Worm (Caenorhabditis elegans) whole organism, L1 larva: ENCODE measurements around the gene fipr-5.

ENCODE experiments used
- Y116A8C.19 ChIP-seq: sonication (generic microtip); optimal IDR thresholded peaks from 2 replicates; lab custom pipeline; 2016; ENCODE audit warnings: missing compliant biosample characterization, missing genetic modification characterization, borderline replicate concordance
- aha-1 ChIP-seq: fragments of 150-350 bp; optimal IDR thresholded peaks from 2 replicates; lab custom pipeline; 2014; ENCODE audit warnings: missing biosample characterization, missing genetic modification characterization
- ama-1 ChIP-seq: fragments of 150-350 bp; optimal IDR thresholded peaks from 2 replicates; lab custom pipeline; 2014
- ceh-63 ChIP-seq: fragments of 200-800 bp; sonication (Bioruptor generic); optimal IDR thresholded peaks from 2 replicates; lab custom pipeline; 2018; ENCODE audit warnings: mild to moderate bottlenecking, missing genetic modification characterization, missing compliant biosample characterization
- ceh-8 ChIP-seq: fragments of 200-800 bp; sonication (Bioruptor generic); optimal IDR thresholded peaks from 2 replicates; lab custom pipeline; 2018; ENCODE audit warnings: mild to moderate bottlenecking, missing genetic modification characterization, moderate library complexity, missing compliant biosample characterization
- ceh-82 ChIP-seq, 3 experiments: fragments of 150-350 bp in 1 of 3; sonication (generic microtip) in 2 of 3; optimal IDR thresholded peaks; 2 replicates each; lab custom pipeline; 2014 to 2017; ENCODE audit warnings: missing biosample characterization in 3 of 3, missing genetic modification characterization in 3 of 3
- ceh-88 ChIP-seq: fragments of 200-800 bp; sonication (Bioruptor generic); IDR thresholded peaks from 2 replicates; pipeline ENCODE4 v1.3.6; 2022; ENCODE audit warnings: missing genetic modification characterization, missing compliant biosample characterization
- ceh-90 ChIP-seq: sonication (generic microtip); optimal IDR thresholded peaks from 2 replicates; lab custom pipeline; 2016; ENCODE audit warnings: missing genetic modification characterization, missing compliant biosample characterization
- dpl-1 ChIP-seq, 3 experiments: fragments of 150-350 bp in 2 of 3; sonication (generic microtip) in 1 of 3; optimal IDR thresholded peaks; 2 replicates each; lab custom pipeline; 2014 to 2017; ENCODE audit warnings: missing biosample characterization in 3 of 3, missing genetic modification characterization in 3 of 3, missing genetic modification reagents in 3 of 3
- dsc-1 ChIP-seq: sonication (generic microtip); optimal IDR thresholded peaks from 2 replicates; lab custom pipeline; 2016; ENCODE audit warnings: mild to moderate bottlenecking, missing genetic modification characterization, missing compliant biosample characterization
- egl-27 ChIP-seq, 2 experiments: fragments of 150-350 bp in 1 of 2; sonication (generic microtip); optimal IDR thresholded peaks; 3 replicates each; lab custom pipeline; 2017 to 2018; ENCODE audit warnings: missing biosample characterization in 2 of 2, missing genetic modification characterization in 2 of 2, missing genetic modification reagents in 2 of 2
- elt-2 ChIP-seq: sonication (generic microtip); optimal IDR thresholded peaks from 2 replicates; lab custom pipeline; 2016; ENCODE audit warnings: missing genetic modification characterization, mild to moderate bottlenecking, inconsistent platforms, missing compliant biosample characterization, missing genetic modification reagents
- fkh-8 ChIP-seq: sonication (generic microtip); optimal IDR thresholded peaks from 2 replicates; lab custom pipeline; 2016; ENCODE audit warnings: mild to moderate bottlenecking, missing genetic modification characterization, missing compliant biosample characterization
- fos-1 ChIP-seq: fragments of 150-350 bp; optimal IDR thresholded peaks from 2 replicates; lab custom pipeline; 2014; ENCODE audit warnings: missing biosample characterization, missing genetic modification characterization
- grh-1 ChIP-seq: fragments of 200-800 bp; sonication (Bioruptor generic); IDR thresholded peaks from 2 replicates; pipeline ENCODE4 v1.3.6; 2022; ENCODE audit warnings: missing genetic modification reagents, missing genetic modification characterization, missing compliant biosample characterization
- hlh-17 ChIP-seq: fragments of 200-800 bp; sonication (Bioruptor generic); optimal IDR thresholded peaks from 2 replicates; lab custom pipeline; 2018; ENCODE audit warnings: missing genetic modification characterization, mild to moderate bottlenecking, missing compliant biosample characterization, moderate library complexity, borderline replicate concordance
- hlh-4 ChIP-seq: sonication (generic microtip); optimal IDR thresholded peaks from 2 replicates; lab custom pipeline; 2016; ENCODE audit warnings: mild to moderate bottlenecking, missing genetic modification characterization, missing compliant biosample characterization
- hpl-2 ChIP-seq: fragments of 150-350 bp; optimal IDR thresholded peaks from 2 replicates; lab custom pipeline; 2014; ENCODE audit warnings: missing biosample characterization, missing genetic modification reagents, missing genetic modification characterization
- isw-1 ChIP-seq: fragments of 200-800 bp; sonication (Bioruptor generic); IDR thresholded peaks from 2 replicates; pipeline ENCODE4 v1.3.6; 2022; ENCODE audit warnings: missing genetic modification characterization, missing compliant biosample characterization
- jun-1 ChIP-seq: fragments of 150-350 bp; optimal IDR thresholded peaks from 2 replicates; lab custom pipeline; 2014; ENCODE audit warnings: missing biosample characterization, missing genetic modification reagents, missing genetic modification characterization
- lin-13 ChIP-seq: fragments of 150-350 bp; optimal IDR thresholded peaks from 2 replicates; lab custom pipeline; 2014; ENCODE audit warnings: missing biosample characterization, missing genetic modification reagents, missing genetic modification characterization
- lin-14 ChIP-seq: fragments of 200-800 bp; sonication (Bioruptor generic); optimal IDR thresholded peaks from 2 replicates; lab custom pipeline; 2018; ENCODE audit warnings: mild to moderate bottlenecking, missing genetic modification characterization, moderate library complexity, missing compliant biosample characterization
- lin-35 ChIP-seq, 2 experiments: fragments of 150-350 bp; optimal IDR thresholded peaks; 2 replicates each; lab custom pipeline; 2014; ENCODE audit warnings: missing biosample characterization in 2 of 2, missing genetic modification characterization in 2 of 2, missing genetic modification reagents in 2 of 2
- lir-3 ChIP-seq: sonication (generic microtip); optimal IDR thresholded peaks from 2 replicates; lab custom pipeline; 2016; ENCODE audit warnings: mild to moderate bottlenecking, missing genetic modification characterization, moderate library complexity, missing compliant biosample characterization; ENCODE audit not compliant: poor library complexity
- mep-1 ChIP-seq: fragments of 150-350 bp; optimal IDR thresholded peaks from 2 replicates; lab custom pipeline; 2014; ENCODE audit warnings: missing biosample characterization, missing genetic modification characterization
- nhr-19 ChIP-seq: fragments of 200-800 bp; sonication (Bioruptor generic); conservative IDR thresholded peaks from 2 replicates; pipeline ENCODE4 v1.3.6; 2022; ENCODE audit warnings: missing genetic modification characterization, missing compliant biosample characterization
- nhr-20 ChIP-seq: sonication (generic microtip); optimal IDR thresholded peaks from 2 replicates; lab custom pipeline; 2016; ENCODE audit warnings: mild to moderate bottlenecking, missing genetic modification characterization, missing compliant biosample characterization
- nhr-71 ChIP-seq: sonication (generic microtip); optimal IDR thresholded peaks from 2 replicates; lab custom pipeline; 2016; ENCODE audit warnings: mild to moderate bottlenecking, missing genetic modification characterization, moderate library complexity, missing compliant biosample characterization
- nhr-76 ChIP-seq: sonication (generic microtip); optimal IDR thresholded peaks from 2 replicates; lab custom pipeline; 2017; ENCODE audit warnings: missing biosample characterization, missing genetic modification characterization
- nhr-77 ChIP-seq: fragments of 150-350 bp; optimal IDR thresholded peaks from 2 replicates; lab custom pipeline; 2014; ENCODE audit warnings: missing biosample characterization, missing genetic modification characterization
- nhr-84 ChIP-seq: sonication (generic microtip); optimal IDR thresholded peaks from 2 replicates; lab custom pipeline; 2017; ENCODE audit warnings: missing biosample characterization, missing genetic modification characterization
- nhr-85 ChIP-seq: sonication (generic microtip); peaks from one replicate; lab custom pipeline; 2016; ENCODE audit warnings: missing genetic modification characterization, inconsistent platforms, missing compliant biosample characterization
- nhr-90 ChIP-seq: sonication (generic microtip); optimal IDR thresholded peaks from 2 replicates; lab custom pipeline; 2016; ENCODE audit warnings: mild to moderate bottlenecking, missing genetic modification characterization, missing compliant biosample characterization; ENCODE audit not compliant: poor library complexity
- pag-3 ChIP-seq: sonication (generic microtip); optimal IDR thresholded peaks from 2 replicates; lab custom pipeline; 2017; ENCODE audit warnings: missing genetic modification characterization, mild to moderate bottlenecking, missing compliant biosample characterization, antibody characterized with exemption, borderline replicate concordance; ENCODE audit not compliant: insufficient read depth
- pax-3 ChIP-seq: fragments of 200-800 bp; sonication (Bioruptor generic); optimal IDR thresholded peaks from 2 replicates; lab custom pipeline; 2018; ENCODE audit warnings: mild to moderate bottlenecking, missing genetic modification characterization, moderate library complexity, missing compliant biosample characterization
- pqm-1 ChIP-seq: sonication (generic microtip); optimal IDR thresholded peaks from 3 replicates; lab custom pipeline; 2017; ENCODE audit warnings: missing biosample characterization, missing genetic modification characterization
- rnt-1 ChIP-seq: sonication (generic microtip); optimal IDR thresholded peaks from 2 replicates; lab custom pipeline; 2016; ENCODE audit warnings: mild to moderate bottlenecking, missing genetic modification characterization, moderate library complexity, missing compliant biosample characterization
- skn-1 ChIP-seq: fragments of 150-350 bp; optimal IDR thresholded peaks from 2 replicates; lab custom pipeline; 2014; ENCODE audit warnings: missing biosample characterization, missing genetic modification characterization
- snpc-4 ChIP-seq: fragments of 150-350 bp; optimal IDR thresholded peaks from 2 replicates; lab custom pipeline; 2014; ENCODE audit warnings: missing biosample characterization, missing genetic modification characterization
- snu-23 ChIP-seq: sonication (generic microtip); optimal IDR thresholded peaks from 2 replicates; lab custom pipeline; 2016; ENCODE audit warnings: missing genetic modification characterization, missing compliant biosample characterization
- tbx-2 ChIP-seq: sonication (generic microtip); optimal IDR thresholded peaks from 2 replicates; lab custom pipeline; 2016; ENCODE audit warnings: missing genetic modification characterization, missing compliant biosample characterization
- tlp-1 ChIP-seq: fragments of 150-350 bp; optimal IDR thresholded peaks from 2 replicates; lab custom pipeline; 2014; ENCODE audit warnings: missing biosample characterization, missing genetic modification characterization
- unc-130 ChIP-seq: fragments of 150-350 bp; optimal IDR thresholded peaks from 2 replicates; lab custom pipeline; 2017; ENCODE audit warnings: missing biosample characterization, missing genetic modification characterization, inconsistent platforms
- unc-30 ChIP-seq: sonication (generic microtip); optimal IDR thresholded peaks from 2 replicates; lab custom pipeline; 2017; ENCODE audit warnings: missing biosample characterization, missing genetic modification characterization
- unc-62 ChIP-seq: fragments of 150-350 bp; optimal IDR thresholded peaks from 2 replicates; lab custom pipeline; 2014; ENCODE audit warnings: missing biosample characterization, missing genetic modification reagents, missing genetic modification characterization
- vab-15 ChIP-seq: sonication (generic microtip); optimal IDR thresholded peaks from 2 replicates; lab custom pipeline; 2017; ENCODE audit warnings: missing genotype, mild to moderate bottlenecking, missing genetic modification characterization, missing compliant biosample characterization
- xbp-1 ChIP-seq: sonication (generic microtip); optimal IDR thresholded peaks from 2 replicates; lab custom pipeline; 2016; ENCODE audit warnings: missing genetic modification characterization, missing compliant biosample characterization
- zag-1 ChIP-seq: fragments of 150-350 bp; optimal IDR thresholded peaks from 2 replicates; lab custom pipeline; 2014; ENCODE audit warnings: missing biosample characterization, missing genetic modification characterization
- ztf-4 ChIP-seq: fragments of 150-350 bp; optimal IDR thresholded peaks from 2 replicates; lab custom pipeline; 2014; ENCODE audit warnings: missing biosample characterization, missing genetic modification characterization

The fipr-5 gene

ce11 chrV:10178166-10178565 is 43.1 kb downstream of the fipr-5 start (continued):
- peak; percentile 85 for TF ChIP-seq nhr-20 (tag; lab: Kevin White, UChicago)
- TF ChIP-seq pqm-1 (tag; lab: Kevin White, UChicago) = no peak
- peak; percentile 35 for TF ChIP-seq ceh-90 (tag; lab: Kevin White, UChicago)
- TF ChIP-seq nhr-76 (tag; lab: Kevin White, UChicago) = no peak
- peak; percentile 24 for TF ChIP-seq hlh-4 (tag; lab: Kevin White, UChicago)
- TF ChIP-seq tlp-1 (tag; lab: Kevin White, UChicago) = no peak
- TF ChIP-seq ceh-63 = peak; percentile 78
- TF ChIP-seq zag-1 (tag; lab: Kevin White, UChicago) = no peak
- TF ChIP-seq rnt-1 (tag; lab: Kevin White, UChicago) = peak; percentile 29
- TF ChIP-seq nhr-77 (tag; lab: Kevin White, UChicago) = peak; percentile 70
- TF ChIP-seq nhr-84 (tag; lab: Kevin White, UChicago) = no peak
- peak; percentile 73 for TF ChIP-seq dsc-1 (tag; lab: Kevin White, UChicago)
- peak; percentile 40 for TF ChIP-seq lin-13
- TF ChIP-seq elt-2 (tag; lab: Kevin White, UChicago) = peak; percentile 24
- peak; percentile 39 for TF ChIP-seq unc-130 (tag; lab: Kevin White, UChicago)
- TF ChIP-seq dpl-1 (GFP tag; optimal IDR thresholded peaks at IDR 0.05; lab: Kevin White, UChicago) = peak; percentile 32 to 56 (median 39)
- peak; percentile 54 for TF ChIP-seq snpc-4
- TF ChIP-seq lin-35 (GFP tag; optimal IDR thresholded peaks at IDR 0.05; lab: Kevin White, UChicago) = peak; percentile 50 to 76
- TF ChIP-seq nhr-19 (GFP tag; lab: Robert Waterston, UW) = peak; percentile 77
- TF ChIP-seq ceh-82 (tag; optimal IDR thresholded peaks at IDR 0.05; lab: Kevin White, UChicago) = no peak

- TF ChIP-seq lin-14 (GFP tag; lab: Kevin White, UChicago) = peak; percentile 97
- no peak for TF ChIP-seq hpl-2 (GFP tag; lab: Kevin White, UChicago)
- no peak for TF ChIP-seq nhr-85 (tag; lab: Kevin White, UChicago)
- no peak for TF ChIP-seq vab-15 (tag; lab: Kevin White, UChicago)
- peak; percentile 74 for TF ChIP-seq fos-1 (tag; lab: Kevin White, UChicago)
- TF ChIP-seq unc-30 (tag; lab: Kevin White, UChicago) = no peak
- TF ChIP-seq fkh-8 (tag; lab: Kevin White, UChicago) = peak; percentile 98
- TF ChIP-seq ama-1 (lab: Kevin White, UChicago) = no peak
- peak; percentile 46; the same call in 1 of the 2 replicates for TF ChIP-seq ceh-88
- TF ChIP-seq unc-130 (tag; lab: Kevin White, UChicago) = no peak
- TF ChIP-seq nhr-77 (tag; lab: Kevin White, UChicago) = no peak
- peak; percentile 44 to 81 (median 54) for TF ChIP-seq ceh-82 (tag; optimal IDR thresholded peaks at IDR 0.05; lab: Kevin White, UChicago)
- TF ChIP-seq egl-27 (tag; optimal IDR thresholded peaks at IDR 0.05; lab: Kevin White, UChicago) = peak in 1 of 2 experiments; percentile 27
- TF ChIP-seq pax-3 (tag; lab: Kevin White, UChicago) = peak; percentile 78
- TF ChIP-seq aha-1 (tag; lab: Kevin White, UChicago) = no peak
- TF ChIP-seq dpl-1 (GFP tag; optimal IDR thresholded peaks at IDR 0.05; lab: Kevin White, UChicago) = no peak
- TF ChIP-seq pqm-1 (tag; lab: Kevin White, UChicago) = no peak
- no peak for TF ChIP-seq nhr-90 (tag; lab: Kevin White, UChicago)
- peak; percentile 75 for TF ChIP-seq zag-1 (tag; lab: Kevin White, UChicago)
- no peak for TF ChIP-seq nhr-76 (tag; lab: Kevin White, UChicago)
- TF ChIP-seq nhr-20 (tag; lab: Kevin White, UChicago) = peak; percentile 20
- TF ChIP-seq jun-1 (tag; lab: Kevin White, UChicago) = peak; percentile 41
- peak; percentile 82 for TF ChIP-seq tbx-2 (tag; lab: Kevin White, UChicago)
- TF ChIP-seq hlh-17 (GFP tag; lab: Kevin White, UChicago) = no peak
- TF ChIP-seq skn-1 (tag; lab: Kevin White, UChicago) = no peak
- TF ChIP-seq ceh-63 = no peak
- no peak for TF ChIP-seq Y116A8C.19
- TF ChIP-seq lir-3 = no peak
- TF ChIP-seq ceh-8 (GFP tag; lab: Kevin White, UChicago) = peak; percentile 77
- TF ChIP-seq ztf-4 (tag; lab: Kevin White, UChicago) = peak; percentile 76
- TF ChIP-seq unc-62 (GFP tag; lab: Kevin White, UChicago) = no peak
- TF ChIP-seq grh-1 (GFP tag; lab: Robert Waterston, UW) = no peak
- no peak for TF ChIP-seq ceh-90 (tag; lab: Kevin White, UChicago)
- peak; percentile 71 for TF ChIP-seq snu-23 (GFP tag; lab: Kevin White, UChicago)
- TF ChIP-seq mep-1 (tag; lab: Kevin White, UChicago) = peak; percentile 55
- TF ChIP-seq pag-3 = no peak
- peak; percentile 78 for TF ChIP-seq isw-1 (GFP tag; lab: Robert Waterston, UW)
- TF ChIP-seq xbp-1 = peak; percentile 66
- peak; percentile 90 for TF ChIP-seq nhr-71 (tag; lab: Kevin White, UChicago)
- no peak for TF ChIP-seq nhr-84 (tag; lab: Kevin White, UChicago)
Observed at ce11 chrV:10174632-10175075, 46.6 kb downstream of the fipr-5 start.
